Fruit fly (Drosophila melanogaster) whole organism, prepupa: ENCODE data around the gene CG18599.
A peak's percentile ranks its signal among the peaks of the same experiment; 100 is the strongest.

Experiments
- Blimp-1 ChIP-seq: fragments of 200-800 bp; sonication (Bioruptor generic); optimal IDR thresholded peaks from 3 replicates; lab custom pipeline; 2017; ENCODE audit warnings: missing biosample characterization, missing genetic modification characterization, mild to moderate bottlenecking, moderate library complexity, missing genetic modification reagents
- CG10631 ChIP-seq: fragments of 200-800 bp; sonication (Bioruptor generic); optimal IDR thresholded peaks from 2 replicates; lab custom pipeline; 2016; ENCODE audit warnings: missing biosample characterization, missing genetic modification characterization
- CG10669 ChIP-seq: fragments of 200-800 bp; sonication (Bioruptor generic); optimal IDR thresholded peaks from 3 replicates; lab custom pipeline; 2018; ENCODE audit warnings: missing biosample characterization, mild to moderate bottlenecking, missing genetic modification characterization, moderate library complexity
- CG11294 ChIP-seq: fragments of 200-800 bp; sonication (Bioruptor generic); IDR thresholded peaks from 2 replicates; pipeline ENCODE4 v1.3.6; 2022; ENCODE audit warnings: missing biosample characterization, missing genetic modification characterization
- CG11762 ChIP-seq: fragments of 200-800 bp; sonication (Bioruptor generic); optimal IDR thresholded peaks from 3 replicates; lab custom pipeline; 2016; ENCODE audit warnings: missing biosample characterization, missing genetic modification characterization; ENCODE audit not compliant: insufficient read depth
- CG11902 ChIP-seq: fragments of 200-800 bp; sonication (Bioruptor generic); optimal IDR thresholded peaks from 3 replicates; lab custom pipeline; 2016; ENCODE audit warnings: missing biosample characterization, missing genetic modification characterization
- CG1621 ChIP-seq: fragments of 200-800 bp; sonication (Bioruptor generic); optimal IDR thresholded peaks from 3 replicates; lab custom pipeline; 2018; ENCODE audit warnings: missing biosample characterization, mild to moderate bottlenecking, missing genetic modification characterization
- CG3032 ChIP-seq: fragments of 200-800 bp; optimal IDR thresholded peaks from 2 replicates; lab custom pipeline; 2019; ENCODE audit warnings: missing biosample characterization, mild to moderate bottlenecking, missing genetic modification characterization, moderate library complexity
- CG31627 ChIP-seq: fragments of 200-800 bp; sonication (Bioruptor generic); optimal IDR thresholded peaks from 3 replicates; lab custom pipeline; 2016; ENCODE audit warnings: missing biosample characterization, missing genetic modification characterization
- CG34406 ChIP-seq: fragments of 200-800 bp; sonication (Bioruptor generic); optimal IDR thresholded peaks from 3 replicates; lab custom pipeline; 2016; ENCODE audit warnings: missing biosample characterization, missing genetic modification characterization
- CG3919 ChIP-seq: fragments of 200-800 bp; sonication (Bioruptor generic); optimal IDR thresholded peaks from 3 replicates; lab custom pipeline; 2016; ENCODE audit warnings: missing biosample characterization, missing genetic modification characterization
- CG4318 ChIP-seq: fragments of 200-800 bp; sonication (Bioruptor generic); optimal IDR thresholded peaks from 3 replicates; lab custom pipeline; 2017; ENCODE audit warnings: missing biosample characterization, mild to moderate bottlenecking, missing genetic modification characterization
- CG6163 ChIP-seq: fragments of 200-800 bp; sonication (Bioruptor generic); IDR thresholded peaks from 3 replicates; pipeline ENCODE4 v1.3.6; 2022; ENCODE audit warnings: missing biosample characterization, missing genetic modification characterization
- CG6276 ChIP-seq: fragments of 200-800 bp; sonication (Bioruptor generic); optimal IDR thresholded peaks from 2 replicates; lab custom pipeline; 2017; ENCODE audit warnings: missing biosample characterization, mild to moderate bottlenecking, missing genetic modification characterization
- CG6792 ChIP-seq: fragments of 200-800 bp; sonication (Bioruptor generic); optimal IDR thresholded peaks from 3 replicates; lab custom pipeline; 2016; ENCODE audit warnings: missing biosample characterization, missing genetic modification characterization
- CG6808 ChIP-seq: fragments of 200-800 bp; sonication (Bioruptor generic); optimal IDR thresholded peaks from 3 replicates; lab custom pipeline; 2017; ENCODE audit warnings: missing biosample characterization, missing genetic modification characterization, mild to moderate bottlenecking, moderate library complexity, missing genetic modification reagents
- CG6854 ChIP-seq: fragments of 200-800 bp; sonication (Bioruptor generic); optimal IDR thresholded peaks from 2 replicates; lab custom pipeline; 2017; ENCODE audit warnings: missing biosample characterization, mild to moderate bottlenecking, missing genetic modification characterization
- CG8632 ChIP-seq: fragments of 200-800 bp; sonication (Bioruptor generic); optimal IDR thresholded peaks from 3 replicates; lab custom pipeline; 2016; ENCODE audit warnings: missing biosample characterization, missing genetic modification characterization
- CG9139 ChIP-seq: fragments of 200-800 bp; sonication (Bioruptor generic); optimal IDR thresholded peaks from 3 replicates; lab custom pipeline; 2017; ENCODE audit warnings: missing biosample characterization, mild to moderate bottlenecking, missing genetic modification characterization
- Eip75B ChIP-seq: fragments of 200-800 bp; sonication (Bioruptor generic); optimal IDR thresholded peaks from 3 replicates; lab custom pipeline; 2016; ENCODE audit warnings: missing biosample characterization, missing genetic modification characterization
- Eip78C ChIP-seq: fragments of 200-800 bp; sonication (Bioruptor generic); peaks from one replicate; lab custom pipeline; 2016; ENCODE audit warnings: missing biosample characterization, missing genetic modification characterization
- Ets21C ChIP-seq: fragments of 200-800 bp; sonication (Bioruptor generic); optimal IDR thresholded peaks from 3 replicates; lab custom pipeline; 2016; ENCODE audit warnings: missing biosample characterization, missing genetic modification characterization
- Ets96B ChIP-seq: fragments of 200-800 bp; optimal IDR thresholded peaks from 2 replicates; lab custom pipeline; 2019; ENCODE audit warnings: missing biosample characterization, mild to moderate bottlenecking, missing genetic modification characterization, moderate library complexity
- Gug ChIP-seq: fragments of 200-800 bp; sonication (Bioruptor generic); IDR thresholded peaks from 2 replicates; pipeline ENCODE4 v1.3.6; 2022; ENCODE audit warnings: missing biosample characterization, missing genetic modification characterization
- Hr39 ChIP-seq: fragments of 200-800 bp; sonication (Bioruptor generic); optimal IDR thresholded peaks from 2 replicates; lab custom pipeline; 2016; ENCODE audit warnings: missing biosample characterization, missing genetic modification characterization
- Hr4 ChIP-seq: fragments of 200-800 bp; sonication (Bioruptor generic); optimal IDR thresholded peaks from 3 replicates; lab custom pipeline; 2016; ENCODE audit warnings: missing biosample characterization, missing genetic modification characterization
- Lpt ChIP-seq: fragments of 200-800 bp; sonication (Bioruptor generic); optimal IDR thresholded peaks from 3 replicates; lab custom pipeline; 2016; ENCODE audit warnings: missing biosample characterization, missing genetic modification characterization
- Met ChIP-seq: fragments of 200-800 bp; sonication (Bioruptor generic); optimal IDR thresholded peaks from 3 replicates; lab custom pipeline; 2016; ENCODE audit warnings: missing biosample characterization, missing genetic modification characterization
- OdsH ChIP-seq: fragments of 200-800 bp; sonication (Bioruptor generic); optimal IDR thresholded peaks from 3 replicates; lab custom pipeline; 2016; ENCODE audit warnings: missing biosample characterization, missing genetic modification characterization
- Sox102F ChIP-seq: fragments of 200-800 bp; sonication (Bioruptor generic); optimal IDR thresholded peaks from 2 replicates; lab custom pipeline; 2016; ENCODE audit warnings: missing biosample characterization, mild to moderate bottlenecking, missing genetic modification characterization
- Sox15 ChIP-seq: fragments of 200-800 bp; sonication (Bioruptor generic); optimal IDR thresholded peaks from 3 replicates; lab custom pipeline; 2016; ENCODE audit warnings: missing biosample characterization, missing genetic modification characterization
- acj6 ChIP-seq: fragments of 200-800 bp; sonication (Bioruptor generic); optimal IDR thresholded peaks from 3 replicates; lab custom pipeline; 2016; ENCODE audit warnings: missing biosample characterization, missing genetic modification characterization
- dac ChIP-seq: fragments of 200-800 bp; sonication (Bioruptor generic); optimal IDR thresholded peaks from 2 replicates; lab custom pipeline; 2017; ENCODE audit warnings: missing biosample characterization, mild to moderate bottlenecking, missing genetic modification characterization
- dsx ChIP-seq: fragments of 200-800 bp; optimal IDR thresholded peaks from 3 replicates; lab custom pipeline; 2019; ENCODE audit warnings: missing biosample characterization, mild to moderate bottlenecking, missing genetic modification characterization, moderate library complexity; ENCODE audit not compliant: poor library complexity, severe bottlenecking
- eg ChIP-seq: fragments of 200-800 bp; sonication (Bioruptor generic); IDR thresholded peaks from 3 replicates; pipeline ENCODE4 v1.3.6; 2022; ENCODE audit warnings: missing biosample characterization, missing genetic modification characterization
- esn ChIP-seq: fragments of 200-800 bp; sonication (Bioruptor generic); optimal IDR thresholded peaks from 2 replicates; lab custom pipeline; 2016; ENCODE audit warnings: missing biosample characterization, mild to moderate bottlenecking, missing genetic modification characterization, moderate library complexity
- fd85E ChIP-seq: fragments of 200-800 bp; sonication (Bioruptor generic); optimal IDR thresholded peaks from 3 replicates; lab custom pipeline; 2016; ENCODE audit warnings: missing biosample characterization, missing genetic modification characterization
- fkh ChIP-seq: fragments of 200-800 bp; sonication (Bioruptor generic); optimal IDR thresholded peaks from 3 replicates; lab custom pipeline; 2017; ENCODE audit warnings: missing biosample characterization, mild to moderate bottlenecking, missing genetic modification characterization, moderate library complexity
- lz ChIP-seq: fragments of 200-800 bp; sonication (Bioruptor generic); optimal IDR thresholded peaks from 3 replicates; lab custom pipeline; 2016; ENCODE audit warnings: missing biosample characterization, missing genetic modification characterization
- net ChIP-seq: fragments of 200-800 bp; sonication (Bioruptor generic); optimal IDR thresholded peaks from 3 replicates; lab custom pipeline; 2016; ENCODE audit warnings: missing biosample characterization, missing genetic modification characterization
- pdm3 ChIP-seq: fragments of 200-800 bp; sonication (Bioruptor generic); optimal IDR thresholded peaks from 3 replicates; lab custom pipeline; 2016; ENCODE audit warnings: missing biosample characterization, missing genetic modification characterization
- salr ChIP-seq, 2 experiments: fragments of 200-800 bp; sonication (Bioruptor generic); optimal IDR thresholded peaks; 3 replicates each; lab custom pipeline; 2016 to 2018; ENCODE audit warnings: missing biosample characterization in 2 of 2, missing genetic modification characterization in 2 of 2, mild to moderate bottlenecking in 1 of 2
- spab ChIP-seq: fragments of 200-800 bp; sonication (Bioruptor generic); optimal IDR thresholded peaks from 2 replicates; lab custom pipeline; 2017; ENCODE audit warnings: missing biosample characterization, mild to moderate bottlenecking, missing genetic modification characterization, missing genetic modification reagents
- ss ChIP-seq, 2 experiments: fragments of 200-800 bp; sonication (Bioruptor generic); optimal IDR thresholded peaks; 2 replicates in 1 of 2; 3 replicates in 1 of 2; lab custom pipeline; 2017 to 2018; ENCODE audit warnings: mild to moderate bottlenecking in 2 of 2, missing biosample characterization in 2 of 2, missing genetic modification characterization in 2 of 2, moderate library complexity in 1 of 2
- svp ChIP-seq: fragments of 200-800 bp; sonication (Bioruptor generic); peaks from one replicate; lab custom pipeline; 2016; ENCODE audit warnings: missing biosample characterization, missing genetic modification characterization
- topi ChIP-seq: fragments of 200-800 bp; sonication (Bioruptor generic); optimal IDR thresholded peaks from 3 replicates; lab custom pipeline; 2016; ENCODE audit warnings: missing biosample characterization, missing genetic modification characterization
- vri ChIP-seq: fragments of 200-800 bp; sonication (Bioruptor generic); optimal IDR thresholded peaks from 3 replicates; lab custom pipeline; 2016; ENCODE audit warnings: missing biosample characterization, mild to moderate bottlenecking, missing genetic modification characterization

The CG18599 gene

dm6 chr3R:18297444-18298297, 30.1 kb downstream of the CG18599 start (continued):
- peak; percentile 67 for TF ChIP-seq svp (GFP tag; lab: Kevin White, UChicago)
- no peak for TF ChIP-seq vri
- no peak for TF ChIP-seq CG9139 (GFP tag; lab: Kevin White, UChicago)
- TF ChIP-seq Hr39, result no peak
- TF ChIP-seq net (GFP tag; lab: Kevin White, UChicago), result no peak
- TF ChIP-seq Eip75B (GFP tag; lab: Kevin White, UChicago), result peak; percentile 22
- TF ChIP-seq ss (GFP tag; optimal IDR thresholded peaks at IDR 0.05; lab: Kevin White, UChicago), result no peak
- TF ChIP-seq CG8632 (GFP tag; lab: Kevin White, UChicago), result peak; percentile 18
- TF ChIP-seq CG6276 (GFP tag; lab: Kevin White, UChicago), result peak; percentile 17
- TF ChIP-seq topi (GFP tag; lab: Kevin White, UChicago), result no peak

- TF ChIP-seq Sox15 (GFP tag; lab: Kevin White, UChicago) (no peak), vri (peak; percentile 51), CG6163 (GFP tag; lab: Robert Waterston, UW) (peak; percentile 80), lz (GFP tag; lab: Kevin White, UChicago) (no peak), eg (peak; percentile 66), CG11902 (GFP tag; lab: Kevin White, UChicago) (no peak), spab (no peak), CG10669 (GFP tag; lab: Kevin White, UChicago) (no peak), CG10631 (GFP tag; lab: Kevin White, UChicago) (no peak), Met (GFP tag; lab: Kevin White, UChicago) (no peak), CG34406 (GFP tag; lab: Kevin White, UChicago) (peak; percentile 23), CG31627 (GFP tag; lab: Kevin White, UChicago) (no peak), CG6854 (GFP tag; lab: Kevin White, UChicago) (no peak), salr (GFP tag; optimal IDR thresholded peaks at IDR 0.05; lab: Kevin White, UChicago) (no peak), net (GFP tag; lab: Kevin White, UChicago) (peak; percentile 21), fkh (peak; percentile 41), Sox102F (no peak), Ets21C (GFP tag; lab: Kevin White, UChicago) (no peak), dac (GFP tag; lab: Kevin White, UChicago) (no peak), CG6276 (GFP tag; lab: Kevin White, UChicago) (peak; percentile 46), CG3032 (tag; lab: Kevin White, UChicago) (no peak), acj6 (GFP tag; lab: Kevin White, UChicago) (no peak), Ets96B (tag; lab: Kevin White, UChicago) (no peak), CG6792 (GFP tag; lab: Kevin White, UChicago) (no peak), Blimp-1 (GFP tag; lab: Kevin White, UChicago) (no peak), CG3919 (GFP tag; lab: Kevin White, UChicago) (peak; percentile 38), OdsH (GFP tag; lab: Kevin White, UChicago) (peak; percentile 25), Gug (GFP tag; lab: Robert Waterston, UW) (peak; percentile 45), fd85E (no peak), dsx (GFP tag; lab: Kevin White, UChicago) (no peak), svp (GFP tag; lab: Kevin White, UChicago) (peak; percentile 70), CG6808 (no peak), esn (GFP tag; lab: Kevin White, UChicago) (peak; percentile 18), Eip75B (GFP tag; lab: Kevin White, UChicago) (no peak), Hr39 (peak; percentile 37), CG4318 (GFP tag; lab: Kevin White, UChicago) (no peak), Eip78C (peak; percentile 83), CG11294 (no peak), Hr4 (GFP tag; lab: Kevin White, UChicago) (peak; percentile 12), CG11762 (GFP tag; lab: Kevin White, UChicago) (no peak), CG1621 (tag; lab: Kevin White, UChicago) (no peak), Lpt (GFP tag; lab: Kevin White, UChicago) (peak; percentile 50), pdm3 (GFP tag; lab: Kevin White, UChicago) (peak; percentile 5)
Measured at dm6 chr3R:18298298-18298899, 30.8 kb downstream of the CG18599 start.
